Fruit fly (Drosophila melanogaster) whole organism: ENCODE results near the gene PGAP5.

ENCODE experiments used
- CG8478 ChIP-seq: fragments of >200 bp; optimal IDR thresholded peaks from 2 replicates; lab custom pipeline; 2018; ENCODE audit warnings: inconsistent platforms
- Dll ChIP-seq: fragments of >200 bp; optimal IDR thresholded peaks from 2 replicates; lab custom pipeline; 2017
- EcR ChIP-seq, 2 experiments: fragments of >200 bp; optimal IDR thresholded peaks; 2 replicates each; lab custom pipeline; 2017; ENCODE audit warnings: missing biosample characterization in 2 of 2, missing genetic modification characterization in 2 of 2, missing genetic modification reagents in 2 of 2
- pan ChIP-seq: fragments of >200 bp; optimal IDR thresholded peaks from 2 replicates; lab custom pipeline; 2017
- psq ChIP-seq: fragments of >200 bp; optimal IDR thresholded peaks from 2 replicates; lab custom pipeline; 2017
- usp ChIP-seq: fragments of >200 bp; optimal IDR thresholded peaks from 2 replicates; lab custom pipeline; 2017; ENCODE audit warnings: missing biosample characterization, missing genetic modification characterization, mixed read lengths

DNA sequence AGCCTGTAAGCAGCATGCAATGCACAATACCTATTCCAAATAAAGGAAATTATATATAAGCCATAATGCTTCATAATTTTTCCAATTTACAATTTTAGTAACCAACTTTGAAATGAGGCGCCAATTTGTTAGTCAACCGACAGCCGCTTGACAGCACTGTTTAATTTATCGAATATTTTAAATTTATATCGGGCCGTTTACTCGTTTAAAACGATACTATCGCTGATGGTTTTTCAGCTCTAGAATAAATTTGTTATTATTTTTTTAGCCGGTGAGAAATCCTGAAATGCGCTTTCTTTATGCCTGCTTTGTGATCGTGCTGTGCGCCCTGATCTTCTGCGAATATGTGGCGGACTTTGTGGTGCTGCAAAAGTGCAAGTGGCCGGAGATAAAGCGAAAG, at the start of gene PGAP5:
- TF ChIP-seq Dll (lab: Kevin White, UChicago) (no peak), psq (lab: Kevin White, UChicago) (no peak), pan (lab: Kevin White, UChicago) (no peak), usp (no peak), EcR (GFP tag; optimal IDR thresholded peaks at IDR 0.05; lab: Kevin White, UChicago) (no peak), CG8478 (lab: Kevin White, UChicago) (no peak)
